Worm (Caenorhabditis elegans): Measurements from ENCODE around the gene acp-3.

DNA sequence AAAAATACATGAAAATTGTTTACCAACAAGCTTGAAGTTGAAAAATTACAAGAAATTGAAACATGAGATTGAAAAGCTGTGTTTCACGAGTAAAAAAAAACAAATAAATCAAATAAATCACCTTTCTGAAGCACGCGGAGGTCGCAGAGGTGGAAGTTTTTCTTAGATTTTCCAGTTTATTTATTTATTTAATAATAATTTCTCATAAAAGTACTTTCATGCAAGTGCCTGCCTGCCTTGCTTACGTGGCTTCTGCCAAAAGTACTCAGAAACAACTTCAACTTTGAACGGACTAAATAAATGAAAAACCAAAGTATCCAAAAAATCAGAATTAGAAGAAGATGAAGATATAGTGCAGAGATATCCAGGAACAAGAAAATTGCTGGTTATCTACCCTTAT, 5.0 kb downstream of the acp-3 start, which contains the start of gene acp-2:
- TF ChIP-seq F10E7.11 (tag; optimal IDR thresholded peaks at IDR 0.05) (no peak), lir-1 (GFP tag; conservative IDR thresholded peaks at IDR 0.05) (no peak), nfya-1 (tag; optimal IDR thresholded peaks at IDR 0.05; ENCODE audit: borderline replicate concordance, insufficient read depth) (no peak), F37B4.10 (GFP tag; IDR thresholded peaks at IDR 0.05) (no peak), pha-4 (tag; optimal IDR thresholded peaks at IDR 0.05) (no peak), unc-62 (GFP tag; optimal IDR thresholded peaks at IDR 0.05) (no peak), Y79H2A.3 (GFP tag; conservative IDR thresholded peaks at IDR 0.05) (no peak), K12H6.12 (tag; optimal IDR thresholded peaks at IDR 0.05) (no peak), F55B11.4 (tag; optimal IDR thresholded peaks at IDR 0.05; ENCODE audit: borderline replicate concordance, insufficient read depth) (no peak), sptf-2 (GFP tag; optimal IDR thresholded peaks at IDR 0.05) (no peak), ztf-6 (GFP tag; IDR thresholded peaks at IDR 0.05) (no peak), hrde-1 (tag; optimal IDR thresholded peaks at IDR 0.05; ENCODE audit: borderline replicate concordance) (no peak), die-1 (tag; optimal IDR thresholded peaks at IDR 0.05) (no peak), ceh-27 (GFP tag; optimal IDR thresholded peaks at IDR 0.05) (no peak)

Data from whole organism, young adult.